Fruit fly (Drosophila melanogaster): ENCODE measurements around the gene CG17292.

CG17292 gene

DNA sequence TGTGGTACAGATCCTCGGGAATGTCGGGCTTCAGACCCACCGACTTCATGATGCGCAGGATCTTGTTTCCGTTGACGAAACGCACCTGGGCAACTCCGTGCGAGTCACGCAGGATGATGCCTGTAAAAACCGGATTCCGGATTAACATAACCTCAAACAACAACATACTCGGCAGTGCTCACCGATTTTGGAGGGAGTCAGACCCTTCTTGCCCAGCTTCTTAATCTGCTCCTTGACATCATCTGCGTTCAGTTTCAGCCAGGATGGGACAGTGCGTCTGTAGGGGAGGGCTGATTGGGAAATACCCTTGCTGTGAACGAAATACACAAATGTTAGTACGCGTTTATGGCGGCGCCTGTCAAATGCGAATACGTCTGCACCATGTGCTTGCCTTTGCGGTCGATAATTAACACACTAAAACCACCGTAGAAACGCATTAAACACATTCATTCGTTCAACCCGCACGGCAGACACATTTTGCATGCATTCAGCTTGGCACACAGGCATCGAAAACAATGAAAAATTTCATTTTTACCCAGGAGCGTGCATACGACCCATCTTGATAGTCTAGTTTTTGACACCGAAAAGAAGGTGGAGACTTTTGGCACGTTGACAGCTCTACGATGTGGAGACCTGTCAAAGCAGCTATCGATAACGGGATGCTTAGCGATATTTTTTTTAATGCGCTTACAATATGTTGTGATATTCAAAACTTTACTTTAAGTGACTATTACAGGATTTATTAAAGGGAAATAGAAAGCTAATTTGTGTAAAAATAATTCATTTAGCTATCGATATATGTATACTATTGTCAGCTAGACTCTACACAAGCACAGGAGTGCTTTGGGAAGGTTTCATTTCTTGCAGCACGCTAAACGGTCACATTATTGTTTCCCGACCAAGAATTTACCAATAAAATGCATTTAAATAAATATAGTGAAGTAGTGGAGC lies 6.0 kb upstream of the CG17292 start, which contains the start of the genes RpS13 and CSN8 (continued):
- TF ChIP-seq zen2 (GFP tag; IDR thresholded peaks at IDR 0.05; ENCODE audit: partially characterized antibody): peak; percentile 87; the same call in 2 of the 3 replicates
- TF ChIP-seq Hmr (GFP tag; optimal IDR thresholded peaks at IDR 0.05): peak; percentile 56
- TF ChIP-seq vvl (GFP tag; IDR thresholded peaks at IDR 0.05): peak; percentile 13; the same call in 1 of the 2 replicates
- peak; percentile 39 for TF ChIP-seq nerfin-1 (tag; optimal IDR thresholded peaks at IDR 0.05)
- TF ChIP-seq hbn (GFP tag; IDR thresholded peaks at IDR 0.05; ENCODE audit: partially characterized antibody): peak; percentile 93
- TF ChIP-seq ab (GFP tag; optimal IDR thresholded peaks at IDR 0.05): no peak
- TF ChIP-seq D (optimal IDR thresholded peaks at IDR 0.05): no peak
- no peak for TF ChIP-seq D (GFP tag; optimal IDR thresholded peaks at IDR 0.05)
- TF ChIP-seq CG3281 (GFP tag; optimal IDR thresholded peaks at IDR 0.05): peak; percentile 55
- TF ChIP-seq scrt (GFP tag; optimal IDR thresholded peaks at IDR 0.05): peak; percentile 10
- peak; percentile 54; the same call in 1 of the 2 replicates for TF ChIP-seq CG31441 (GFP tag; IDR thresholded peaks at IDR 0.05)
- peak; percentile 49 for TF ChIP-seq row (GFP tag; IDR thresholded peaks at IDR 0.05)
- TF ChIP-seq Mes4 (GFP tag; optimal IDR thresholded peaks at IDR 0.05): peak; percentile 26
- TF ChIP-seq Tbp (GFP tag; optimal IDR thresholded peaks at IDR 0.05): no peak
- TF ChIP-seq CG7839 (tag; optimal IDR thresholded peaks at IDR 0.05): peak; percentile 10
- TF ChIP-seq HHEX (GFP tag; optimal IDR thresholded peaks at IDR 0.05): no peak
- peak; percentile 16 for TF ChIP-seq CG17912 (GFP tag; optimal IDR thresholded peaks at IDR 0.05)
- no peak for TF ChIP-seq CG11085 (GFP tag; IDR thresholded peaks at IDR 0.05)
- TF ChIP-seq Hr51 (GFP tag; optimal IDR thresholded peaks at IDR 0.05): peak in 1 of 2 experiments; percentile 6
- peak; percentile 16; the same call in 1 of the 2 replicates for TF ChIP-seq Drgx (GFP tag; IDR thresholded peaks at IDR 0.05)
- peak; percentile 20 for TF ChIP-seq CG10979 (tag; optimal IDR thresholded peaks at IDR 0.05)
- no peak for TF ChIP-seq prd (optimal IDR thresholded peaks at IDR 0.05)
- TF ChIP-seq prd (GFP tag; IDR thresholded peaks at IDR 0.05): no peak
- peak; percentile 95 for TF ChIP-seq Ets97D (GFP tag; optimal IDR thresholded peaks at IDR 0.05)
- peak; percentile 29 for TF ChIP-seq CG17385 (GFP tag; optimal IDR thresholded peaks at IDR 0.05)
- no peak for TF ChIP-seq CG14965 (GFP tag; optimal IDR thresholded peaks at IDR 0.05; ENCODE audit: borderline replicate concordance)
- no peak for TF ChIP-seq Mad (GFP tag; optimal IDR thresholded peaks at IDR 0.05)
- peak; percentile 93 for TF ChIP-seq Doc3 (GFP tag; IDR thresholded peaks at IDR 0.05; ENCODE audit: partially characterized antibody)
- TF ChIP-seq lilli (GFP tag; optimal IDR thresholded peaks at IDR 0.05): no peak
- TF ChIP-seq danr (GFP tag; IDR thresholded peaks at IDR 0.05): no peak
- no peak for TF ChIP-seq ewg (GFP tag; optimal IDR thresholded peaks at IDR 0.05)
- TF ChIP-seq CG10147 (GFP tag; optimal IDR thresholded peaks at IDR 0.05): no peak
- TF ChIP-seq D19A (tag; optimal IDR thresholded peaks at IDR 0.05): no peak
- no peak for TF ChIP-seq NFAT (GFP tag; IDR thresholded peaks at IDR 0.05)
- no peak for TF ChIP-seq ems (GFP tag; optimal IDR thresholded peaks at IDR 0.05)
- TF ChIP-seq gcm (GFP tag; optimal IDR thresholded peaks at IDR 0.05): peak; percentile 3
- no peak for TF ChIP-seq CG32772 (GFP tag; IDR thresholded peaks at IDR 0.05)
- peak; percentile 7 for TF ChIP-seq grau (tag; optimal IDR thresholded peaks at IDR 0.05)
- TF ChIP-seq pnt (GFP tag; optimal IDR thresholded peaks at IDR 0.05): no peak
- no peak for TF ChIP-seq C15 (GFP tag; IDR thresholded peaks at IDR 0.05)
- TF ChIP-seq NfI (GFP tag; optimal IDR thresholded peaks at IDR 0.05): no peak
- no peak for TF ChIP-seq CG10209 (GFP tag; optimal IDR thresholded peaks at IDR 0.05)
- TF ChIP-seq fru (optimal IDR thresholded peaks at IDR 0.05): no peak
- peak; percentile 34 for TF ChIP-seq Dp (GFP tag; optimal IDR thresholded peaks at IDR 0.05)
- no peak for TF ChIP-seq CG31388 (GFP tag; optimal IDR thresholded peaks at IDR 0.05)
- TF ChIP-seq Med (GFP tag): peak; percentile 61
- peak; percentile 25 for TF ChIP-seq lab (GFP tag; optimal IDR thresholded peaks at IDR 0.05)
- TF ChIP-seq CG12659 (GFP tag; optimal IDR thresholded peaks at IDR 0.05): peak; percentile 75
